Fruit fly (Drosophila melanogaster) whole organism, embryonic: ENCODE measurements around the gene Cep290.
A peak's percentile ranks its signal among the peaks of the same experiment; 100 is the strongest.

Source experiments
- Adf1 ChIP-seq: fragments of 200-800 bp; sonication (Bioruptor generic); IDR thresholded peaks from 2 replicates; pipeline ENCODE4 v1.3.6; 2022; ENCODE audit warnings: missing biosample characterization, missing genetic modification characterization
- B-H2 ChIP-seq: fragments of 200-800 bp; sonication (Bioruptor generic); optimal IDR thresholded peaks from 2 replicates; lab custom pipeline; 2018; ENCODE audit warnings: missing biosample characterization, mild to moderate bottlenecking, missing genetic modification characterization
- C15 ChIP-seq: fragments of 200-800 bp; sonication (Bioruptor generic); IDR thresholded peaks from 3 replicates; pipeline ENCODE4 v1.3.6; 2022; ENCODE audit warnings: missing biosample characterization, missing genetic modification characterization
- CG10267 ChIP-seq: fragments of 200-800 bp; sonication (Bioruptor generic); optimal IDR thresholded peaks from 2 replicates; lab custom pipeline; 2018; ENCODE audit warnings: missing biosample characterization, mild to moderate bottlenecking, missing genetic modification characterization, moderate library complexity
- CG10321 ChIP-seq: fragments of 200-800 bp; sonication (Bioruptor generic); IDR thresholded peaks from 2 replicates; pipeline ENCODE4 v1.3.6; 2022; ENCODE audit warnings: missing biosample characterization, missing genetic modification characterization
- CG11085 ChIP-seq: fragments of 200-800 bp; sonication (Bioruptor generic); IDR thresholded peaks from 2 replicates; pipeline ENCODE4 v1.3.6; 2022; ENCODE audit warnings: missing biosample characterization, missing genetic modification characterization
- CG11093 ChIP-seq: fragments of 200-800 bp; sonication (Bioruptor generic); IDR thresholded peaks from 3 replicates; pipeline ENCODE4 v1.3.6; 2022; ENCODE audit warnings: missing biosample characterization, missing genetic modification characterization
- CG12219 ChIP-seq: fragments of 200-800 bp; sonication (Bioruptor generic); optimal IDR thresholded peaks from 3 replicates; lab custom pipeline; 2018; ENCODE audit warnings: missing biosample characterization, mild to moderate bottlenecking, missing genetic modification characterization
- CG12236 ChIP-seq: fragments of 200-800 bp; sonication (Bioruptor generic); optimal IDR thresholded peaks from 2 replicates; lab custom pipeline; 2016; ENCODE audit warnings: missing biosample characterization, missing genetic modification characterization
- CG12391 ChIP-seq: fragments of 200-800 bp; sonication (Bioruptor generic); optimal IDR thresholded peaks from 3 replicates; lab custom pipeline; 2018; ENCODE audit warnings: missing biosample characterization, mild to moderate bottlenecking, missing genetic modification characterization, moderate library complexity
- CG17912 ChIP-seq: fragments of 200-800 bp; sonication (Bioruptor generic); optimal IDR thresholded peaks from 2 replicates; lab custom pipeline; 2018; ENCODE audit warnings: missing biosample characterization, mild to moderate bottlenecking, missing genetic modification characterization
- CG18619 ChIP-seq: fragments of 200-800 bp; sonication (Bioruptor generic); optimal IDR thresholded peaks from 3 replicates; lab custom pipeline; 2017; ENCODE audit warnings: missing biosample characterization, mild to moderate bottlenecking, missing genetic modification characterization
- CG31441 ChIP-seq: fragments of 200-800 bp; sonication (Bioruptor generic); IDR thresholded peaks from 2 replicates; pipeline ENCODE4 v1.3.6; 2022; ENCODE audit warnings: missing biosample characterization, missing genetic modification characterization
- CG4328 ChIP-seq: fragments of 200-800 bp; sonication (Bioruptor generic); optimal IDR thresholded peaks from 3 replicates; lab custom pipeline; 2017; ENCODE audit warnings: missing biosample characterization, missing genetic modification reagents, missing genetic modification characterization
- CG4617 ChIP-seq: fragments of 200-800 bp; sonication (Bioruptor generic); optimal IDR thresholded peaks from 3 replicates; lab custom pipeline; 2016; ENCODE audit warnings: missing biosample characterization, missing genetic modification characterization, borderline replicate concordance
- CG6272 ChIP-seq: fragments of 200-800 bp; sonication (Bioruptor generic); IDR thresholded peaks from 2 replicates; pipeline ENCODE4 v1.3.6; 2022; ENCODE audit warnings: missing biosample characterization, missing genetic modification characterization
- CG8478 ChIP-seq: fragments of >200 bp; optimal IDR thresholded peaks from 2 replicates; lab custom pipeline; 2018
- CG8765 ChIP-seq: fragments of 200-800 bp; sonication (Bioruptor generic); IDR thresholded peaks from 2 replicates; pipeline ENCODE4 v1.3.6; 2022; ENCODE audit warnings: missing biosample characterization, missing genetic modification characterization
- CG9437 ChIP-seq: fragments of 200-800 bp; sonication (Bioruptor generic); optimal IDR thresholded peaks from 2 replicates; lab custom pipeline; 2018; ENCODE audit warnings: missing biosample characterization, mild to moderate bottlenecking, missing genetic modification characterization
- Dbx ChIP-seq: fragments of 200-800 bp; sonication (Bioruptor generic); IDR thresholded peaks from 3 replicates; pipeline ENCODE4 v1.3.6; 2022; ENCODE audit warnings: missing biosample characterization, missing genetic modification characterization
- Deaf1 ChIP-seq: fragments of 200-800 bp; optimal IDR thresholded peaks from 3 replicates; lab custom pipeline; 2019; ENCODE audit warnings: missing biosample characterization, mild to moderate bottlenecking, missing genetic modification characterization, moderate library complexity
- Dip3 ChIP-seq: fragments of 200-800 bp; sonication (Bioruptor generic); optimal IDR thresholded peaks from 3 replicates; lab custom pipeline; 2016; ENCODE audit warnings: missing biosample characterization, missing genetic modification characterization
- Dll ChIP-seq: fragments of 200-800 bp; sonication (Bioruptor generic); IDR thresholded peaks from 4 replicates; pipeline ENCODE4 v1.3.6; 2022; ENCODE audit warnings: missing biosample characterization, missing genetic modification characterization; ENCODE audit not compliant: partially characterized antibody
- Doc2 ChIP-seq: fragments of 200-800 bp; sonication (Bioruptor generic); IDR thresholded peaks from 2 replicates; pipeline ENCODE4 v1.3.6; 2022; ENCODE audit warnings: missing biosample characterization, missing genetic modification characterization
- Elba2 ChIP-seq: fragments of 200-800 bp; sonication (Bioruptor generic); optimal IDR thresholded peaks from 3 replicates; lab custom pipeline; 2016; ENCODE audit warnings: missing biosample characterization, missing genetic modification characterization
- Hey ChIP-seq: fragments of 200-800 bp; sonication (Bioruptor generic); optimal IDR thresholded peaks from 3 replicates; lab custom pipeline; 2018; ENCODE audit warnings: missing biosample characterization, mild to moderate bottlenecking, missing genetic modification characterization
- Hr3 ChIP-seq: fragments of 200-800 bp; sonication (Bioruptor generic); optimal IDR thresholded peaks from 3 replicates; lab custom pipeline; 2016; ENCODE audit warnings: missing biosample characterization, missing genetic modification characterization
- Hr51 ChIP-seq, 2 experiments: fragments of 200-800 bp; sonication (Bioruptor generic); optimal IDR thresholded peaks; 2 replicates in 1 of 2; 3 replicates in 1 of 2; lab custom pipeline; 2016 to 2018; ENCODE audit warnings: missing biosample characterization in 2 of 2, missing genetic modification characterization in 2 of 2, mild to moderate bottlenecking in 1 of 2, moderate library complexity in 1 of 2
- Six4 ChIP-seq: fragments of 200-800 bp; sonication (Bioruptor generic); optimal IDR thresholded peaks from 2 replicates; lab custom pipeline; 2016; ENCODE audit warnings: missing biosample characterization, missing genetic modification characterization
- Usf ChIP-seq: fragments of 200-800 bp; sonication (Bioruptor generic); optimal IDR thresholded peaks from 2 replicates; lab custom pipeline; 2017; ENCODE audit warnings: missing genotype, missing biosample characterization, missing genetic modification characterization
- aop ChIP-seq: fragments of 200-800 bp; sonication (Bioruptor generic); IDR thresholded peaks from 2 replicates; pipeline ENCODE4 v1.3.6; 2022; ENCODE audit warnings: missing biosample characterization, missing genetic modification characterization
- chm ChIP-seq: fragments of 200-800 bp; sonication (Bioruptor generic); IDR thresholded peaks from 2 replicates; pipeline ENCODE4 v1.3.6; 2022; ENCODE audit warnings: missing biosample characterization, missing genetic modification characterization
- corto ChIP-seq: fragments of 200-800 bp; sonication (Bioruptor generic); optimal IDR thresholded peaks from 2 replicates; lab custom pipeline; 2016; ENCODE audit warnings: missing biosample characterization, mild to moderate bottlenecking, missing genetic modification characterization, moderate library complexity
- disco-r ChIP-seq: fragments of 200-800 bp; sonication (Bioruptor generic); optimal IDR thresholded peaks from 2 replicates; lab custom pipeline; 2016; ENCODE audit warnings: missing biosample characterization, missing genetic modification characterization
- ems ChIP-seq: fragments of 200-800 bp; sonication (Bioruptor generic); optimal IDR thresholded peaks from 3 replicates; lab custom pipeline; 2016; ENCODE audit warnings: missing biosample characterization, missing genetic modification characterization
- gcm2 ChIP-seq: fragments of 200-800 bp; sonication (Bioruptor generic); optimal IDR thresholded peaks from 2 replicates; lab custom pipeline; 2016; ENCODE audit warnings: missing biosample characterization, missing genetic modification characterization
- grn ChIP-seq: fragments of 200-800 bp; sonication (Bioruptor generic); optimal IDR thresholded peaks from 3 replicates; lab custom pipeline; 2017; ENCODE audit warnings: missing biosample characterization, missing genetic modification characterization
- gro ChIP-seq: fragments of 200-800 bp; sonication (Bioruptor generic); optimal IDR thresholded peaks from 2 replicates; lab custom pipeline; 2016; ENCODE audit warnings: missing biosample characterization, missing genetic modification characterization
- h ChIP-seq: fragments of >200 bp; optimal IDR thresholded peaks from 2 replicates; lab custom pipeline; 2017
- hb ChIP-seq: fragments of 200-800 bp; sonication (Bioruptor generic); IDR thresholded peaks from 3 replicates; pipeline ENCODE4 v1.3.6; 2022; ENCODE audit warnings: missing biosample characterization, missing genetic modification characterization; ENCODE audit not compliant: partially characterized antibody
- jigr1 ChIP-seq: fragments of 200-800 bp; sonication (Bioruptor generic); IDR thresholded peaks from 3 replicates; pipeline ENCODE4 v1.3.6; 2022; ENCODE audit warnings: missing biosample characterization, missing genetic modification characterization
- nerfin-1 ChIP-seq: fragments of 200-800 bp; sonication (Bioruptor generic); optimal IDR thresholded peaks from 3 replicates; lab custom pipeline; 2019; ENCODE audit warnings: missing biosample characterization, mild to moderate bottlenecking, missing genetic modification characterization, moderate library complexity
- odd ChIP-seq: fragments of 200-800 bp; sonication (Bioruptor generic); optimal IDR thresholded peaks from 2 replicates; lab custom pipeline; 2017; ENCODE audit warnings: missing biosample characterization, mild to moderate bottlenecking, missing genetic modification characterization
- pfk ChIP-seq: fragments of 200-800 bp; sonication (Bioruptor generic); optimal IDR thresholded peaks from 2 replicates; lab custom pipeline; 2018; ENCODE audit warnings: missing biosample characterization, mild to moderate bottlenecking, missing genetic modification characterization, moderate library complexity
- pho ChIP-seq: fragments of 200-800 bp; sonication (Bioruptor generic); optimal IDR thresholded peaks from 2 replicates; lab custom pipeline; 2016; ENCODE audit warnings: missing biosample characterization, missing genetic modification characterization
- ranshi ChIP-seq: fragments of 200-800 bp; sonication (Bioruptor generic); IDR thresholded peaks from 2 replicates; pipeline ENCODE4 v1.3.6; 2022; ENCODE audit warnings: missing biosample characterization, missing genetic modification characterization
- scrt ChIP-seq: fragments of 200-800 bp; sonication (Bioruptor generic); optimal IDR thresholded peaks from 2 replicates; lab custom pipeline; 2018; ENCODE audit warnings: missing biosample characterization, mild to moderate bottlenecking, missing genetic modification characterization, moderate library complexity
- shn ChIP-seq: fragments of 200-800 bp; sonication (Bioruptor generic); optimal IDR thresholded peaks from 3 replicates; lab custom pipeline; 2016; ENCODE audit warnings: missing biosample characterization, missing genetic modification characterization
- sr ChIP-seq: fragments of 200-800 bp; sonication (Bioruptor generic); IDR thresholded peaks from 3 replicates; pipeline ENCODE4 v1.3.6; 2022; ENCODE audit warnings: missing biosample characterization, missing genetic modification characterization
- tio ChIP-seq: fragments of 200-800 bp; sonication (Bioruptor generic); optimal IDR thresholded peaks from 2 replicates; lab custom pipeline; 2017; ENCODE audit warnings: missing biosample characterization, missing genetic modification characterization, inconsistent platforms
- vnd ChIP-seq: fragments of 200-800 bp; sonication (Bioruptor generic); IDR thresholded peaks from 3 replicates; pipeline ENCODE4 v1.3.6; 2022; ENCODE audit warnings: missing biosample characterization, missing genetic modification characterization; ENCODE audit not compliant: partially characterized antibody

Gene Cep290

dm6 chr3L:895314-895980 lies 51.7 kb downstream of the Cep290 start, which contains the start of gene CG34056 (continued):
- peak; percentile 32 for TF ChIP-seq Usf (GFP tag; lab: Kevin White, UChicago)
- TF ChIP-seq CG17912 (GFP tag; lab: Kevin White, UChicago): no peak
- TF ChIP-seq Hr51 (GFP tag; optimal IDR thresholded peaks at IDR 0.05; lab: Kevin White, UChicago): peak; percentile 47 to 92
- TF ChIP-seq Hey: no peak
- 0 out of 4 replicates have a peak, but pooled peaks have one; percentile 44 for TF ChIP-seq Dll (GFP tag; lab: Robert Waterston, UW)
- TF ChIP-seq CG18619 (GFP tag; lab: Kevin White, UChicago): peak; percentile 74
- TF ChIP-seq B-H2: peak; percentile 4
- TF ChIP-seq pho (GFP tag; lab: Kevin White, UChicago): peak; percentile 58
- TF ChIP-seq Six4 (GFP tag; lab: Kevin White, UChicago): peak; percentile 91
- peak; percentile 98 for TF ChIP-seq nerfin-1 (tag; lab: Kevin White, UChicago)
- peak; percentile 84 for TF ChIP-seq CG8765 (GFP tag; lab: Robert Waterston, UW)
- peak; percentile 82 for TF ChIP-seq C15 (GFP tag; lab: Robert Waterston, UW)
- peak; percentile 82 for TF ChIP-seq Doc2 (GFP tag; lab: Robert Waterston, UW)
- TF ChIP-seq CG6272 (GFP tag; lab: Robert Waterston, UW): peak; percentile 90
- peak; percentile 68 for TF ChIP-seq CG9437 (GFP tag; lab: Kevin White, UChicago)
- TF ChIP-seq CG8478 (lab: Kevin White, UChicago): no peak
- TF ChIP-seq odd (GFP tag; lab: Kevin White, UChicago): peak; percentile 76
- TF ChIP-seq jigr1 (GFP tag; lab: Robert Waterston, UW): peak; percentile 86
- no peak for TF ChIP-seq hb (GFP tag; lab: Robert Waterston, UW)
- TF ChIP-seq vnd (GFP tag; lab: Robert Waterston, UW): no peak
- TF ChIP-seq shn: peak; percentile 31
- TF ChIP-seq Dbx (GFP tag; lab: Robert Waterston, UW): peak; percentile 96
- peak; percentile 96 for TF ChIP-seq CG31441
- TF ChIP-seq CG12219 (GFP tag; lab: Kevin White, UChicago): peak; percentile 80
- TF ChIP-seq CG11085 (GFP tag; lab: Robert Waterston, UW): peak; percentile 82
- peak; percentile 80 for TF ChIP-seq gro
- peak; percentile 88 for TF ChIP-seq CG12391 (tag; lab: Kevin White, UChicago)
- no peak for TF ChIP-seq Elba2 (GFP tag; lab: Kevin White, UChicago)
- TF ChIP-seq chm: peak; percentile 95
- peak; percentile 85 for TF ChIP-seq ems
- TF ChIP-seq tio: peak; percentile 68
- peak; percentile 96 for TF ChIP-seq corto
- peak; percentile 81 for TF ChIP-seq CG4328 (GFP tag; lab: Kevin White, UChicago)
- no peak for TF ChIP-seq pfk
- TF ChIP-seq aop: peak; percentile 81
- TF ChIP-seq Adf1 (GFP tag; lab: Robert Waterston, UW): peak; percentile 60
- TF ChIP-seq Hr3 (GFP tag; lab: Kevin White, UChicago): peak; percentile 79
- TF ChIP-seq sr: peak; percentile 89
- peak; percentile 72 for TF ChIP-seq CG12236
- no peak for TF ChIP-seq grn (GFP tag; lab: Kevin White, UChicago)
- TF ChIP-seq Dip3 (GFP tag; lab: Kevin White, UChicago): peak; percentile 75
- TF ChIP-seq CG4617 (GFP tag; lab: Kevin White, UChicago): peak; percentile 49
- peak; percentile 59 for TF ChIP-seq disco-r (GFP tag; lab: Kevin White, UChicago)
- no peak for TF ChIP-seq h (lab: Kevin White, UChicago)
- TF ChIP-seq scrt: peak; percentile 88
- TF ChIP-seq Deaf1 (tag; lab: Kevin White, UChicago): peak; percentile 78
- peak; percentile 83 for TF ChIP-seq CG11093 (GFP tag; lab: Robert Waterston, UW)
- TF ChIP-seq ranshi (GFP tag; lab: Robert Waterston, UW): peak; percentile 95
- peak; percentile 89 for TF ChIP-seq CG10267 (tag; lab: Kevin White, UChicago)
- peak; percentile 60; the same call in 1 of the 2 replicates for TF ChIP-seq CG10321 (GFP tag; lab: Robert Waterston, UW)
- TF ChIP-seq gcm2 (GFP tag; lab: Kevin White, UChicago): peak; percentile 63
